Fruit fly (Drosophila melanogaster): Measurements from ENCODE around the gene lectin-37Db.

The lectin-37Db gene

DNA sequence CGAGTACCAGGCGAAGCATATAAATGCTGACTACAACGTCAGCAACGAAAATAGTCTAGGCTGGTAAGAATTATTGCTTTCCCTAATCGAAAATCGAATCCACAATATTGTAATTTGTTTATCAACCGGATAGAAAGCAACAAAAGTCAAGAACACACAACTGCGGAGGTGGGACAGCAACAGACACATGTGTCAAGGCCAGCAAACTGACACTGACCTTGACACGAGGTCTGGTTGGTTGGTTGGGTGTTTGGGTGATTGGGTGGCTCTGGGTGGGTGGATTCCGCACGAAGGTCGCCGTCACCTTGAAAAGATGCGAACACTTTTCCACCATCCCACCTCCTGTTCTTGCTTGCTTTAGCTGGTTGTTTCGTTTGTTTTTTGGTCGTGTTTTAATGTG is 16.2 kb upstream of the lectin-37Db start:
- no peak for TF ChIP-seq noc (tag; optimal IDR thresholded peaks at IDR 0.05)

DNA sequence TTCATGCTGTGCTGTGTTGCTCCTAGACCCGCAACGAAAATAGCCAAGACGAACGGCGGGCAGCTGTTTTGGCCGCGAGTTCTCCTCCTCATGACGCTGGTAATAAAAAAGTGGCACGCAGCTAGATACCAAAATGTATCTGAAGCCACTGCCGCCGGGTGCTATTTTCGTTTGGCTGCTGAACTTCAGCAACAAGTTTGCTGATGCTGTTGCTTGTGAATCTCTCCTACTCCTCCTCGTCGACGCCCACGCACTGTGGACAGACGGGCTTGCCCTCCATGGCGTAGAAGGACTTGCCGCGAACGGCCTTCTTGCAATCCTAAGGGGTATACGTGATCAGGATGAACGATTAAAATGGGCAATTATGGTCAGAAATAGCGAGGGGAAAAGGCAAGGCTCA is 15.5 kb upstream of the lectin-37Db start:
- no peak for TF ChIP-seq noc (tag; optimal IDR thresholded peaks at IDR 0.05)

- TF ChIP-seq noc (tag; optimal IDR thresholded peaks at IDR 0.05), result no peak
Observed at dm6 chr2L:19404804-19405203, 14.1 kb upstream of the lectin-37Db start.

DNA sequence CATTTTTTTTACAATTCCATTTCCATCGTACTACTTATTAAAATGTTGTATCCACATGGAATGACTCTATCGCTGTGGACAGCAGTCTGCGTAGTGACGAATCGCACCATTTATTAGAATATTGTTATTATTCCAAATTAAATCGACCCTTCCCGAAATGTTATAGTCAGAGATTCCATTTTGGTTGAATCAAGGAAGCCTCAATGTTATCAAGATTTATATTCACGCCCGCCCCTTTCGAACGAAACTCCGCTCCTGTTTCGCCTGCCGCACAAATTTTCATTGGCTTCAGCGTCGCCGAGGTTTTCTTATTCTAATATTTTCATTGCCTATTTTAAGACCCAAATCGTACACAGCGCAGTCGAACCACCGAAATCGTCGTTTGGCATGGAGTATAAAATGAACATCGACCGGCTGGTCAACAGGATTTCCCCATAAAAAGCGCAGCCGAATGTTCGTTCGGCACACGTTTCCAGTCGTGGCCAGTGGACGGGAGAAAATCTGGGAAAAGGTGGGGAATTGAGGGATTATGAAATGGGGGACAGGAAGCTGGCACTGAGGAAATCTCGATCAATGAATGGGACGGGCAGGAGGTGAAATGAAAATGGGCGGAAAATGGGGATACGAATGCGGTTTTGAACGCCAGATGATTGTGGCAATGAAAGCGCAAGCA is 13.1 kb upstream of the lectin-37Db start:
- TF ChIP-seq noc (tag; optimal IDR thresholded peaks at IDR 0.05), result no peak

dm6 chr2L:19406419-19406818 is 12.5 kb upstream of the lectin-37Db start:
- no peak for TF ChIP-seq noc (tag; optimal IDR thresholded peaks at IDR 0.05)

DNA sequence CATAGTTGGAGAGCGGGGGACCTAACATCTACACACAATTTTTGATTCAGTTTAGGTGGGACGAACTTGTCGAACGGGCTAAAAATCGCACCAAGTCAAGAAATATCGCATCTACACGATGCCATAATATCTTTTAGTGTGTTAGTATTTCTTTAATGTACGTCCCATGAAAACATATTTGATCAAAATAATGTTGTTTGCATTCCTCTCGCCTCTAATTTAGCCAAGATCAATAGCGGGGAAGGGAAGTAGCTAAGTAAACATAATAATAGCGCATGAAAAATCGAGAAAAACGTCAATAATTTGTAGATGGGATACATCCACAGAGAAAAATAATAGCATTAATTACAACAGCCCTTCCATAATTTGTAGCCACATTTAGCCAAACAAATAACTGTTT is 6.9 kb upstream of the lectin-37Db start:
- no peak for TF ChIP-seq noc (tag; optimal IDR thresholded peaks at IDR 0.05)

DNA sequence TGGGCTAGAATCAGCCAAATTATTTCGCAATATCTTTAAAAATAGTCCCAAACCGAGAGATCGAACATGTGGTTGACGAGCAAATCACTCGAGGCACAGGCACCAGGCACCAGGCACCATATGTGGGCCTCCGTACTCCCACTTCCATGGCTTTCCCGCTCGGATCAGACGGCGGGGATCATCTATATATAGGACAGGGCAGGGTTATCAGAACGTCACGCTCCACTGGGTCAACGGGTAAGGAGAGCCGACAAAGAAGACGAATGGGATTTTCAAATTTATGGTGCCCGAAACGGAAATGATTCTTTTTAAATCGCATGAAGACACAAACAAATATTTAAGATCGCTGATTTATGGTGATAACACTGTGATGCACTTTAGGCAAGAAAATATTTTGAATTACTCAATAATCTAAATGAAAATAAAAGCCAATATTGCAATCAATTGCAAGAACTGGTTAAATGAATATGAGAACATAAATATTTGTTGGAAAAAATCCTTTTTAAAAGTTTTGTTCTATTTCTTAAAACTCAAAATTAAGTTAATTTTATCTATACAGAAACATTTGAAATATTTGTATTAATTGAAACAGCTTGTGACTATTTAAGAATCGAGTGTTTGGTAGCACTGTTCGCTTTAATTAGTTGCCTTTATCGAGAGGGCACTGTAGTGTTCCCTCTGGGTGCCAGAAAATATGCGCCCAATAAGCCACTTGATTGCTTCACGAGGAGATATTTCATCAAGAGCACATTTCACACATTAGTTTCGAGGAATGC is 5.6 kb upstream of the lectin-37Db start:
- TF ChIP-seq noc (tag; optimal IDR thresholded peaks at IDR 0.05), result no peak

dm6 chr2L:19414233-19414749 is 4.6 kb upstream of the lectin-37Db start:
- TF ChIP-seq noc (tag; optimal IDR thresholded peaks at IDR 0.05), result no peak

DNA sequence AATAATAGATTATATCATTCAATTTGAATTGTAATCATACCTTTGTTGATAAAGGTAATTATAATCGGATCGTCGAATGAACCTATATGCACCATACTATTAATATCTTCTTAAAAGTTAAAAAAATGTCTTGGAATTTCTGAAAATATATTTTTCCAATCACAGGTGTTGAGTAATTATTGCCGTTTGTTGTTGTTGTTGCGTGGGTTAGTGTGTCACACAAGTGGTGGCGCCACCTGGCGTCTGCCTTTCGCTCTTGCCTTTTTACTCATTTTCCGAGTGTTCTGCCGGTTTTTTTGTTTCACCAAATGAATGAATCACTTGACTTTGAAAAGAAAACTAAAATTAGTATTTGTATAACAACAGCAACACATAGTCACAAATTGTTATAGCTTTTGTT is 3.7 kb upstream of the lectin-37Db start:
- no peak for TF ChIP-seq noc (tag; optimal IDR thresholded peaks at IDR 0.05)

- TF ChIP-seq noc (tag; optimal IDR thresholded peaks at IDR 0.05), result no peak
Observed at dm6 chr2L:19415859-19416258, 3.0 kb upstream of the lectin-37Db start.

DNA sequence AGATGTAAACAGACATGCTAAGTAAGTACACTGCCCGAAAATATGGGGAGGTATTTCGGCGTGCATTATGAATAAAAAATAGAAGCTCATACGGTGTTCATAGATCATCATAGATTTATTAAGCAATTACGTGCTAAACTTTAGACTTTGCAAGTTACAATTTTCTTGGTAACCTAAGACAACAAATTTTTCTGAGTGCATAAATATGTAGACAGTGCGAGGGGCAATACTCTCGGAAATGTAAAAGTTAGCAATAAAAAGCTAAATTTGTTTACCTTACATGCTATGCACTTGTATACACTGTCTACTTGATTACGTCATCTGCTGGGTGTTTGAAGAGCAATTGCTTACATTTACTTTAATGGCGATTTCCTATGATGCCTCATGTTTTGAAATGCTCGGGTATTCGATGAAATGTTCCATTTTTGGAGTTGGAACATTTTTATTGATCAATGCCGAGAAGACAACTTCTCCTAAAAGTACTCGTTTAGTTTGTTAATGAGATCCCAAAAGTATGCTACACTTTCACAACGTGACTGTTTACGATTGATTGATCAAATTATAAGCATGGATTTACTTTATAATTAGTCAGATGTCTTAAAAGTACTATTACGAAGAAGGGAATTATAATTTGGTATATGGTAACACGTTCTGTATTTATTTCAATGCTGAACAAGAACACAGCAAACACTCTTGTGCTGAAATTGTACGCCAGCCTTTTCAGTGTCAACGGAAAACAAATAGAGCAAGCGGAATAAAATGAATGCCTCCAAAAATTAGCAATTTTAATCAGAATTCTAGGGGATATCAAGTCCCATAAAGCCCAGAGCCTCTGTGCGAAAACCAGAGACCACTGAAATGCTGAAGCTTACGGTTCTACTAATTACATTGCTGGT is 2.0 kb upstream of the lectin-37Db start, which contains the start of gene Lectin-galC1:
TSS of gene Lectin-galC1 (plus strand) at position 846 of the 896 bp plus-strand sequence.
- no peak for TF ChIP-seq noc (tag; optimal IDR thresholded peaks at IDR 0.05)

- no peak for TF ChIP-seq noc (tag; optimal IDR thresholded peaks at IDR 0.05)
Observed at dm6 chr2L:19418017-19418416, 858 bp upstream of the lectin-37Db start, which contains the start of gene lectin-37Da. lectin-37Da (plus strand) TSS chr2L:19418317.

dm6 chr2L:19421573-19421972 is 2.7 kb downstream of the lectin-37Db start:
- no peak for TF ChIP-seq noc (tag; optimal IDR thresholded peaks at IDR 0.05)

DNA sequence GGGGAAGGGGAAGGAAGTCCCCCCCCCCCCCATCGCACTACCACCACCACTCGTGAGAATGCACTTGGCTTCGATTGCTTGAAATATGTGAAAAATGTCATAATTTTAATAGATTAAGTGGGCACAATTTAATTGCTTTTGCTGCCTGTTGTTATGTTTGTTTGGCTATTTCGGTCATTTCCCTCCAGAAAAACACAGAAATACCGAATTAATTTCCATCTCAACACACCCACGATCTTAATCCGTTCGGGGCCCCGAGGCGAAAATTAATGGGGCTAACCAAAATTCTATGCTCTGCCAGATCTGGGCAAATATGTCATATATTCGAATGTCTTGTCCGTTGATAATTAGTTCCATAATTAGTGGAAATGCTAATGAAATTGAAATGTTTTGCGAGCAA is 3.8 kb downstream of the lectin-37Db start:
- TF ChIP-seq noc (tag; optimal IDR thresholded peaks at IDR 0.05), result no peak

- peak; percentile 98 for TF ChIP-seq noc (tag; optimal IDR thresholded peaks at IDR 0.05)
Observed at dm6 chr2L:19423467-19424122, 4.7 kb downstream of the lectin-37Db start, which contains the start of the genes Alp12 and CG13085. Alp12 (plus strand) TSS chr2L:19424050. CG13085 (plus strand) TSS chr2L:19424050.
